Fruit fly (Drosophila melanogaster) whole organism, wandering third instar larva: ENCODE results near the gene CG13070.

Experiments used
- Abd-B ChIP-seq: fragments of >200 bp; optimal IDR thresholded peaks from 2 replicates; lab custom pipeline; 2017; ENCODE audit warnings: missing biosample characterization, missing genetic modification characterization
- CG9705 ChIP-seq: fragments of 200-800 bp; sonication (Bioruptor generic); optimal IDR thresholded peaks from 2 replicates; lab custom pipeline; 2018; ENCODE audit warnings: missing biosample characterization, mild to moderate bottlenecking, missing genetic modification characterization
- Dfd ChIP-seq: fragments of >200 bp; optimal IDR thresholded peaks from 2 replicates; lab custom pipeline; 2017; ENCODE audit warnings: missing biosample characterization, missing genetic modification characterization
- Dif ChIP-seq: fragments of 200-275, 200-300 bp; sonication (Bioruptor generic); optimal IDR thresholded peaks from 2 replicates; lab custom pipeline; 2018; ENCODE audit warnings: missing biosample characterization, missing genetic modification characterization; ENCODE audit not compliant: partially characterized antibody
- GATAd ChIP-seq: sonication (Bioruptor generic); optimal IDR thresholded peaks from 2 replicates; lab custom pipeline; 2016; ENCODE audit warnings: missing biosample characterization, missing genetic modification characterization
- Hnf4 ChIP-seq: fragments of 200-800 bp; sonication (Bioruptor generic); optimal IDR thresholded peaks from 2 replicates; lab custom pipeline; 2016; ENCODE audit warnings: missing biosample characterization, mild to moderate bottlenecking, missing genetic modification characterization
- Hr83 ChIP-seq: fragments of 200-300 bp; sonication (Bioruptor generic); optimal IDR thresholded peaks from 2 replicates; lab custom pipeline; 2016; ENCODE audit warnings: missing biosample characterization, mild to moderate bottlenecking, missing genetic modification characterization, moderate library complexity; ENCODE audit not compliant: poor library complexity, severe bottlenecking
- Jra ChIP-seq: sonication (Bioruptor generic); optimal IDR thresholded peaks from 2 replicates; lab custom pipeline; 2016; ENCODE audit warnings: missing biosample characterization, missing genetic modification characterization
- Mio ChIP-seq: sonication (Bioruptor generic); optimal IDR thresholded peaks from 2 replicates; lab custom pipeline; 2016; ENCODE audit warnings: missing biosample characterization, missing genetic modification characterization
- Myc ChIP-seq: fragments of >200 bp; optimal IDR thresholded peaks from 2 replicates; lab custom pipeline; 2017
- N ChIP-seq: fragments of >200 bp; optimal IDR thresholded peaks from 2 replicates; lab custom pipeline; 2018; ENCODE audit warnings: missing biosample characterization, missing external identifiers, missing genetic modification characterization
- OdsH ChIP-seq: fragments of 200-800 bp; sonication (Bioruptor generic); optimal IDR thresholded peaks from 2 replicates; lab custom pipeline; 2016; ENCODE audit warnings: missing biosample characterization, mild to moderate bottlenecking, missing genetic modification characterization
- Rel ChIP-seq, 2 experiments: fragments of 200-800 bp; sonication (Bioruptor generic) in 1 of 2; optimal IDR thresholded peaks; 2 replicates in 1 of 2; 3 replicates in 1 of 2; lab custom pipeline; 2016 to 2019; ENCODE audit warnings: mild to moderate bottlenecking in 2 of 2, missing biosample characterization in 2 of 2, missing genetic modification characterization in 2 of 2, moderate library complexity in 1 of 2
- Sp1 ChIP-seq: fragments of 200-800 bp; sonication (Bioruptor generic); optimal IDR thresholded peaks from 3 replicates; lab custom pipeline; 2019; ENCODE audit warnings: missing biosample characterization, mild to moderate bottlenecking, missing genetic modification characterization, moderate library complexity
- Vsx2 ChIP-seq: fragments of 200-300, 225-300 bp; sonication (Bioruptor generic); optimal IDR thresholded peaks from 2 replicates; lab custom pipeline; 2018; ENCODE audit warnings: missing biosample characterization, missing genetic modification characterization; ENCODE audit not compliant: partially characterized antibody
- br ChIP-seq: fragments of 200-800 bp; sonication (Bioruptor generic); optimal IDR thresholded peaks from 2 replicates; lab custom pipeline; 2016; ENCODE audit warnings: missing biosample characterization, missing genetic modification characterization
- brk ChIP-seq: fragments of 200-800 bp; sonication (Bioruptor generic); optimal IDR thresholded peaks from 2 replicates; lab custom pipeline; 2016; ENCODE audit warnings: missing biosample characterization, mild to moderate bottlenecking, missing genetic modification characterization
- dl ChIP-seq, 2 experiments: fragments of 175-275, 200-275 bp in 1 of 2; fragments of 200-275 bp in 1 of 2; sonication (Bioruptor generic); optimal IDR thresholded peaks; lab custom pipeline; 2018; ENCODE audit warnings: mild to moderate bottlenecking in 2 of 2, missing biosample characterization in 2 of 2, missing genetic modification characterization in 2 of 2, moderate library complexity in 2 of 2; ENCODE audit not compliant: partially characterized antibody in 2 of 2, insufficient read depth in 1 of 2
- dmrt93B ChIP-seq: fragments of 200-800 bp; sonication (Bioruptor generic); optimal IDR thresholded peaks from 2 replicates; lab custom pipeline; 2018; ENCODE audit warnings: missing biosample characterization, mild to moderate bottlenecking, missing genetic modification characterization
- dsf ChIP-seq: sonication (Bioruptor generic); optimal IDR thresholded peaks from 2 replicates; lab custom pipeline; 2016; ENCODE audit warnings: missing biosample characterization, missing genetic modification characterization, borderline replicate concordance
- ey ChIP-seq: fragments of 200-800 bp; sonication (Bioruptor generic); optimal IDR thresholded peaks from 2 replicates; lab custom pipeline; 2016; ENCODE audit warnings: missing biosample characterization, missing genetic modification characterization
- foxo ChIP-seq, 2 experiments: fragments of 200-800 bp; sonication (Bioruptor generic); optimal IDR thresholded peaks; 2 replicates in 1 of 2; 3 replicates in 1 of 2; lab custom pipeline; 2016 to 2017; ENCODE audit warnings: missing biosample characterization in 2 of 2, missing genetic modification characterization in 2 of 2
- fru ChIP-seq: fragments of 200-800 bp; sonication (Bioruptor generic); optimal IDR thresholded peaks from 3 replicates; lab custom pipeline; 2016; ENCODE audit warnings: missing biosample characterization, mild to moderate bottlenecking, missing genetic modification characterization
- h ChIP-seq: fragments of 200-800 bp; sonication (Bioruptor generic); optimal IDR thresholded peaks from 3 replicates; lab custom pipeline; 2016; ENCODE audit warnings: missing biosample characterization, mild to moderate bottlenecking, missing genetic modification characterization
- jim ChIP-seq: fragments of 175-275, 200-325 bp; sonication (Bioruptor generic); optimal IDR thresholded peaks from 2 replicates; lab custom pipeline; 2016; ENCODE audit warnings: missing biosample characterization, mild to moderate bottlenecking, missing genetic modification characterization
- lola ChIP-seq: fragments of >200 bp; optimal IDR thresholded peaks from 2 replicates; lab custom pipeline; 2017; ENCODE audit warnings: missing biosample characterization, missing genetic modification characterization
- pan ChIP-seq: fragments of >200 bp; optimal IDR thresholded peaks from 2 replicates; lab custom pipeline; 2017
- psq ChIP-seq: fragments of 200-800 bp; sonication (Bioruptor generic); optimal IDR thresholded peaks from 3 replicates; lab custom pipeline; 2017; ENCODE audit warnings: missing biosample characterization, mild to moderate bottlenecking, missing genetic modification characterization, moderate library complexity
- rgr ChIP-seq: fragments of 200-800 bp; sonication (Bioruptor generic); optimal IDR thresholded peaks from 3 replicates; lab custom pipeline; 2016; ENCODE audit warnings: missing biosample characterization, mild to moderate bottlenecking, missing genetic modification characterization
- sage ChIP-seq: fragments of 200-800 bp; sonication (Bioruptor generic); optimal IDR thresholded peaks from 2 replicates; lab custom pipeline; 2016; ENCODE audit warnings: missing biosample characterization, mild to moderate bottlenecking, missing genetic modification characterization
- sv ChIP-seq: fragments of 200-800 bp; sonication (Bioruptor generic); optimal IDR thresholded peaks from 3 replicates; lab custom pipeline; 2016; ENCODE audit warnings: missing biosample characterization, missing genetic modification characterization
- tai ChIP-seq: sonication (Bioruptor generic); optimal IDR thresholded peaks from 2 replicates; lab custom pipeline; 2016; ENCODE audit warnings: missing biosample characterization, missing genetic modification characterization
- usp ChIP-seq: fragments of >200 bp; optimal IDR thresholded peaks from 2 replicates; lab custom pipeline; 2017; ENCODE audit warnings: missing biosample characterization, missing genetic modification characterization
- woc ChIP-seq: sonication (Bioruptor generic); optimal IDR thresholded peaks from 2 replicates; lab custom pipeline; 2016; ENCODE audit warnings: missing biosample characterization, mild to moderate bottlenecking, missing genetic modification characterization

Gene CG13070

dm6 chr3L:16263043-16263442 lies at the start of gene CG13070:
TSS of gene CG13070 (plus strand) at chr3L:16263343.
- TF ChIP-seq fru (GFP tag; lab: Kevin White, UChicago) (no peak), OdsH (GFP tag; lab: Kevin White, UChicago) (no peak), dmrt93B (GFP tag; lab: Kevin White, UChicago) (no peak), sage (GFP tag; lab: Kevin White, UChicago) (no peak), Vsx2 (no peak)

DNA sequence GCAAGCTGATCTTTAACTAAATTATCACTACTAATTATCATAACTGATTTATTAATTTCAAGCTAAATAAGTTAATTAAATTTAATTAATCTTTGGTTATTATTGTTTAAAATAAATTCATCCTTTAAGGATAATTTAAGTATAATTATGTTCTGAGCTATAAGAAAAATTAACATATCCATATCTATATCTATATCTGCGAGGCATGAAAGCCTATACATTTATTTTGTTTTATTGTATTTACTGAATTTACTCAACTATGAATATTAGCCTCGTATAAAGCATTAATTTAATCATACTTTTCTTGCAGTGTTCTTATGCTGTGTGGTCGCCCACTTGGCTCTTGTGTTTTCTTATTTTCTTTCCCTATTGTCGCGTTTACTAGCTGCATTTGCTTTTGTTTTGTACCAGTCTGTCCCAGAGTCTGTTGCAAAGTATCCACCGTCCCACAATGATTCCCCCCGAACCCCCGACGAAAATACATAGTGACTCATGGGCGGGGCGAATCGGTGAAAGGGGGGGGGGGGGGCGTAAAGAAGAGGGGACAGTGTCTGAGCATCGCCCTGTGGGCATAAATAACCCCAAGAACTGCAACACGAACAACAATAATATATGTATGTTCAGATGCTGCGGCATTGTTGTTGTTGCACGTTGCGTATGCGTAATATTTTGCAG lies 48.5 kb upstream of the CG13070 start:
- no peak for TF ChIP-seq Jra
- no peak for TF ChIP-seq Dfd (GFP tag; lab: Kevin White, UChicago)
- no peak for TF ChIP-seq GATAd (GFP tag; lab: Kevin White, UChicago)
- TF ChIP-seq lola (GFP tag; lab: Kevin White, UChicago): no peak
- no peak for TF ChIP-seq Rel (GFP tag; optimal IDR thresholded peaks at IDR 0.05; lab: Kevin White, UChicago)
- TF ChIP-seq Rel (tag; optimal IDR thresholded peaks at IDR 0.05; lab: Kevin White, UChicago): no peak
- no peak for TF ChIP-seq CG9705 (GFP tag; lab: Kevin White, UChicago)
- no peak for TF ChIP-seq woc
- no peak for TF ChIP-seq Hr83 (GFP tag; lab: Kevin White, UChicago)
- no peak for TF ChIP-seq Myc (lab: Kevin White, UChicago)
- TF ChIP-seq foxo (GFP tag; optimal IDR thresholded peaks at IDR 0.05; lab: Kevin White, UChicago): no peak
- no peak for TF ChIP-seq dsf (GFP tag; lab: Kevin White, UChicago)
- TF ChIP-seq jim: no peak
- TF ChIP-seq Vsx2: no peak
- TF ChIP-seq dl (GFP tag; optimal IDR thresholded peaks at IDR 0.05; lab: Kevin White, UChicago; ENCODE audit: insufficient read depth in 1 of 2, partially characterized antibody in 2 of 2): no peak
- TF ChIP-seq ey (GFP tag; lab: Kevin White, UChicago): no peak
- no peak for TF ChIP-seq OdsH (GFP tag; lab: Kevin White, UChicago)
- no peak for TF ChIP-seq rgr
- TF ChIP-seq Hnf4 (GFP tag; lab: Kevin White, UChicago): no peak
- TF ChIP-seq br (GFP tag; lab: Kevin White, UChicago): no peak
- TF ChIP-seq sage (GFP tag; lab: Kevin White, UChicago): no peak

- TF ChIP-seq Myc (lab: Kevin White, UChicago) (no peak), Dfd (GFP tag; lab: Kevin White, UChicago) (no peak), Abd-B (GFP tag; lab: Kevin White, UChicago) (no peak), sv (GFP tag; lab: Kevin White, UChicago) (no peak), br (GFP tag; lab: Kevin White, UChicago) (no peak), brk (GFP tag; lab: Kevin White, UChicago) (no peak), CG9705 (GFP tag; lab: Kevin White, UChicago) (no peak), lola (GFP tag; lab: Kevin White, UChicago) (no peak), ey (GFP tag; lab: Kevin White, UChicago) (no peak), Hnf4 (GFP tag; lab: Kevin White, UChicago) (no peak), jim (no peak), Hr83 (GFP tag; lab: Kevin White, UChicago) (no peak), h (GFP tag; lab: Kevin White, UChicago) (no peak), tai (GFP tag; lab: Kevin White, UChicago) (no peak), usp (GFP tag; lab: Kevin White, UChicago) (no peak), N (GFP tag; lab: Kevin White, UChicago) (no peak), psq (GFP tag; lab: Kevin White, UChicago) (no peak), foxo (GFP tag; optimal IDR thresholded peaks at IDR 0.05; lab: Kevin White, UChicago) (no peak)
Observed at dm6 chr3L:16215411-16215810, 47.7 kb upstream of the CG13070 start.

dm6 chr3L:16215816-16216215 lies 47.3 kb upstream of the CG13070 start:
- TF ChIP-seq woc: no peak
- peak; percentile 39 for TF ChIP-seq fru (GFP tag; lab: Kevin White, UChicago)
- TF ChIP-seq br (GFP tag; lab: Kevin White, UChicago): peak; percentile 7
- no peak for TF ChIP-seq Mio (GFP tag; lab: Kevin White, UChicago)
- TF ChIP-seq brk (GFP tag; lab: Kevin White, UChicago): no peak
- TF ChIP-seq Rel (GFP tag; optimal IDR thresholded peaks at IDR 0.05; lab: Kevin White, UChicago): peak; percentile 16
- no peak for TF ChIP-seq Rel (tag; optimal IDR thresholded peaks at IDR 0.05; lab: Kevin White, UChicago)
- TF ChIP-seq CG9705 (GFP tag; lab: Kevin White, UChicago): no peak
- TF ChIP-seq Jra: no peak
- no peak for TF ChIP-seq lola (GFP tag; lab: Kevin White, UChicago)
- no peak for TF ChIP-seq rgr
- no peak for TF ChIP-seq Dif (GFP tag; lab: Kevin White, UChicago)
- no peak for TF ChIP-seq dsf (GFP tag; lab: Kevin White, UChicago)
- no peak for TF ChIP-seq Dfd (GFP tag; lab: Kevin White, UChicago)
- no peak for TF ChIP-seq GATAd (GFP tag; lab: Kevin White, UChicago)
- peak; percentile 4 for TF ChIP-seq Sp1 (GFP tag; lab: Kevin White, UChicago)
- TF ChIP-seq psq (GFP tag; lab: Kevin White, UChicago): peak; percentile 53
- TF ChIP-seq dmrt93B (GFP tag; lab: Kevin White, UChicago): no peak
- TF ChIP-seq pan (lab: Kevin White, UChicago): no peak
- no peak for TF ChIP-seq Abd-B (GFP tag; lab: Kevin White, UChicago)
- no peak for TF ChIP-seq Myc (lab: Kevin White, UChicago)
- TF ChIP-seq N (GFP tag; lab: Kevin White, UChicago): no peak
- TF ChIP-seq Hnf4 (GFP tag; lab: Kevin White, UChicago): no peak
